Worm (Caenorhabditis elegans): Measurements from ENCODE around the gene smg-8.

ce11 chrII:14433712-14434352 is 7.4 kb upstream of the smg-8 start:
- TF ChIP-seq him-1 (tag; optimal IDR thresholded peaks at IDR 0.05) (no peak), W03F9.2 (tag; optimal IDR thresholded peaks at IDR 0.05) (no peak), dao-5 (tag; optimal IDR thresholded peaks at IDR 0.05) (no peak)
